Fruit fly (Drosophila melanogaster): ENCODE data around the gene CG14963.

Gene CG14963

dm6 chr3L:3122688-3123316 lies 49.5 kb downstream of the CG14963 start (continued):
- TF ChIP-seq CG17612 (GFP tag; IDR thresholded peaks at IDR 0.05) (no peak), Gug (GFP tag; IDR thresholded peaks at IDR 0.05) (no peak), Tbp (GFP tag; optimal IDR thresholded peaks at IDR 0.05) (no peak), CG9609 (GFP tag; optimal IDR thresholded peaks at IDR 0.05) (no peak), CG6654 (GFP tag; optimal IDR thresholded peaks at IDR 0.05) (no peak), Dip2 (GFP tag; IDR thresholded peaks at IDR 0.05) (no peak), CG31365 (tag; optimal IDR thresholded peaks at IDR 0.05) (no peak), CG13775 (GFP tag; optimal IDR thresholded peaks at IDR 0.05) (no peak), CG34376 (GFP tag; optimal IDR thresholded peaks at IDR 0.05) (no peak), CG17829 (tag; optimal IDR thresholded peaks at IDR 0.05) (no peak), Ada2b (GFP tag; IDR thresholded peaks at IDR 0.05) (no peak), Pdp1 (GFP tag; optimal IDR thresholded peaks at IDR 0.05) (peak in 1 of 2 experiments; percentile 83), fd64A (GFP tag; optimal IDR thresholded peaks at IDR 0.05) (peak; percentile 32), Myb (GFP tag; optimal IDR thresholded peaks at IDR 0.05) (no peak), CG33213 (GFP tag; optimal IDR thresholded peaks at IDR 0.05) (no peak), lola (GFP tag; optimal IDR thresholded peaks at IDR 0.05) (no peak), CG11560 (tag; IDR thresholded peaks at IDR 0.05) (no peak), Ssrp (tag; optimal IDR thresholded peaks at IDR 0.05) (no peak), CG30431 (GFP tag; optimal IDR thresholded peaks at IDR 0.05) (no peak), HLHmδ (GFP tag; optimal IDR thresholded peaks at IDR 0.05) (no peak), lab (GFP tag; optimal IDR thresholded peaks at IDR 0.05) (peak; percentile 11), Hsf (GFP tag; optimal IDR thresholded peaks at IDR 0.05) (no peak), Sox100B (GFP tag; optimal IDR thresholded peaks at IDR 0.05) (no peak), seq (GFP tag; IDR thresholded peaks at IDR 0.05) (no peak), ap (GFP tag; IDR thresholded peaks at IDR 0.05) (no peak), kah (GFP tag; optimal IDR thresholded peaks at IDR 0.05) (no peak), pb (GFP tag; optimal IDR thresholded peaks at IDR 0.05) (no peak), gem (tag; optimal IDR thresholded peaks at IDR 0.05) (peak; percentile 54), nau (GFP tag; optimal IDR thresholded peaks at IDR 0.05) (no peak), Rfx (GFP tag; IDR thresholded peaks at IDR 0.05) (no peak), pzg (GFP tag; optimal IDR thresholded peaks at IDR 0.05) (no peak), CG34224 (GFP tag; IDR thresholded peaks at IDR 0.05; ENCODE audit: partially characterized antibody) (no peak), her (GFP tag; optimal IDR thresholded peaks at IDR 0.05) (no peak), HLH54F (GFP tag; optimal IDR thresholded peaks at IDR 0.05) (no peak), CG11247 (GFP tag; IDR thresholded peaks at IDR 0.05) (no peak), repo (GFP tag; optimal IDR thresholded peaks at IDR 0.05) (no peak), Optix (GFP tag; IDR thresholded peaks at IDR 0.05) (no peak), Sox102F (GFP tag; optimal IDR thresholded peaks at IDR 0.05) (no peak), ewg (GFP tag; optimal IDR thresholded peaks at IDR 0.05) (no peak), CG6175 (GFP tag; IDR thresholded peaks at IDR 0.05) (no peak), CrebB (tag; optimal IDR thresholded peaks at IDR 0.05) (no peak), cas (GFP tag; IDR thresholded peaks at IDR 0.05) (no peak), fru (optimal IDR thresholded peaks at IDR 0.05) (no peak), ci (GFP tag; IDR thresholded peaks at IDR 0.05) (0 out of 3 replicates have a peak, but pooled peaks have one; percentile 28), sr (GFP tag; IDR thresholded peaks at IDR 0.05) (peak; percentile 66), sqz (GFP tag; optimal IDR thresholded peaks at IDR 0.05) (no peak), CG8290 (GFP tag; optimal IDR thresholded peaks at IDR 0.05) (no peak), CG8290 (tag; optimal IDR thresholded peaks at IDR 0.05) (no peak), CG4360 (GFP tag; IDR thresholded peaks at IDR 0.05) (no peak), CG8924 (tag; optimal IDR thresholded peaks at IDR 0.05) (no peak), da (GFP tag; optimal IDR thresholded peaks at IDR 0.05) (no peak), hth (optimal IDR thresholded peaks at IDR 0.05) (no peak)
